Worm (Caenorhabditis elegans): ENCODE measurements around the gene C30A5.10.

Gene C30A5.10

ce11 chrIII:8172609-8173133, 37.0 kb downstream of the C30A5.10 start:
- TF ChIP-seq lin-39 (tag; optimal IDR thresholded peaks at IDR 0.05), result peak; percentile 58
- TF ChIP-seq egl-5 (tag; optimal IDR thresholded peaks at IDR 0.05), result peak; percentile 54
- no peak for TF ChIP-seq eor-1 (tag; optimal IDR thresholded peaks at IDR 0.05)

- TF ChIP-seq fos-1 (tag; optimal IDR thresholded peaks at IDR 0.05) (no peak), nhr-23 (tag; optimal IDR thresholded peaks at IDR 0.05) (no peak), elt-2 (tag; optimal IDR thresholded peaks at IDR 0.05) (no peak), nhr-25 (tag; optimal IDR thresholded peaks at IDR 0.05) (no peak), zag-1 (tag; optimal IDR thresholded peaks at IDR 0.05) (no peak), sea-2 (GFP tag; optimal IDR thresholded peaks at IDR 0.05) (no peak), nhr-43 (tag; optimal IDR thresholded peaks at IDR 0.05; ENCODE audit: poor library complexity, severe bottlenecking) (no peak), ceh-82 (tag; optimal IDR thresholded peaks at IDR 0.05) (no peak), R02D3.7 (tag; optimal IDR thresholded peaks at IDR 0.05) (no peak), egl-27 (tag; optimal IDR thresholded peaks at IDR 0.05) (no peak), elt-3 (tag; optimal IDR thresholded peaks at IDR 0.05) (no peak), pha-4 (tag; optimal IDR thresholded peaks at IDR 0.05) (no peak), eor-1 (tag; optimal IDR thresholded peaks at IDR 0.05) (no peak)
Measured at ce11 chrIII:8164771-8165170, 44.9 kb downstream of the C30A5.10 start.

- no peak for TF ChIP-seq ceh-82 (tag; optimal IDR thresholded peaks at IDR 0.05)
- no peak for TF ChIP-seq nhr-12 (tag; optimal IDR thresholded peaks at IDR 0.05)
- TF ChIP-seq nhr-237 (tag; optimal IDR thresholded peaks at IDR 0.05), result no peak
- TF ChIP-seq nhr-11 (tag; optimal IDR thresholded peaks at IDR 0.05), result no peak
- TF ChIP-seq unc-62 (GFP tag; optimal IDR thresholded peaks at IDR 0.05), result peak; percentile 20
- TF ChIP-seq nhr-77 (tag; optimal IDR thresholded peaks at IDR 0.05), result no peak
- TF ChIP-seq zag-1 (tag; optimal IDR thresholded peaks at IDR 0.05), result no peak
- no peak for TF ChIP-seq eor-1 (tag; optimal IDR thresholded peaks at IDR 0.05)
- peak; percentile 98 for TF ChIP-seq pha-4 (tag; optimal IDR thresholded peaks at IDR 0.05)
- peak; percentile 60 for TF ChIP-seq ama-1 (optimal IDR thresholded peaks at IDR 0.05)
- no peak for TF ChIP-seq elt-3 (tag; optimal IDR thresholded peaks at IDR 0.05)
- peak; percentile 3 for TF ChIP-seq egl-27 (tag; optimal IDR thresholded peaks at IDR 0.05)
- TF ChIP-seq ceh-9 (tag; optimal IDR thresholded peaks at IDR 0.05), result no peak
- TF ChIP-seq nhr-25 (tag; optimal IDR thresholded peaks at IDR 0.05), result peak; percentile 94
- TF ChIP-seq R02D3.7 (tag; optimal IDR thresholded peaks at IDR 0.05), result peak; percentile 61
- peak; percentile 96 for TF ChIP-seq lin-15B (tag; optimal IDR thresholded peaks at IDR 0.05)
- TF ChIP-seq mdl-1 (tag; optimal IDR thresholded peaks at IDR 0.05), result no peak
- no peak for TF ChIP-seq ztf-4 (tag; optimal IDR thresholded peaks at IDR 0.05)
- TF ChIP-seq sea-2 (GFP tag; optimal IDR thresholded peaks at IDR 0.05), result no peak
- peak; percentile 98 for TF ChIP-seq nfya-1 (tag; optimal IDR thresholded peaks at IDR 0.05; ENCODE audit: insufficient read depth)
- peak; percentile 52 for TF ChIP-seq pqm-1 (tag; optimal IDR thresholded peaks at IDR 0.05)
- peak; percentile 86 for TF ChIP-seq skn-1 (tag; optimal IDR thresholded peaks at IDR 0.05)
- TF ChIP-seq tbx-2 (tag; optimal IDR thresholded peaks at IDR 0.05), result no peak
- TF ChIP-seq jun-1 (tag; optimal IDR thresholded peaks at IDR 0.05), result peak; percentile 50
- no peak for TF ChIP-seq fkh-2 (tag; optimal IDR thresholded peaks at IDR 0.05)
- TF ChIP-seq fos-1 (tag; optimal IDR thresholded peaks at IDR 0.05), result no peak
- no peak for TF ChIP-seq ceh-16 (tag; optimal IDR thresholded peaks at IDR 0.05)
- TF ChIP-seq fkh-10 (GFP tag; optimal IDR thresholded peaks at IDR 0.05), result peak; percentile 64
- TF ChIP-seq snpc-4 (tag; optimal IDR thresholded peaks at IDR 0.05), result no peak
- no peak for TF ChIP-seq aly-2 (tag; optimal IDR thresholded peaks at IDR 0.05)
- peak; percentile 90 for TF ChIP-seq egl-5 (tag; optimal IDR thresholded peaks at IDR 0.05)
- peak; percentile 71 for TF ChIP-seq elt-2 (tag; optimal IDR thresholded peaks at IDR 0.05)
- no peak for TF ChIP-seq mml-1 (tag; optimal IDR thresholded peaks at IDR 0.05)
- peak; percentile 99 for TF ChIP-seq lin-39 (tag; optimal IDR thresholded peaks at IDR 0.05)
- TF ChIP-seq elt-1 (tag; optimal IDR thresholded peaks at IDR 0.05), result peak; percentile 24
- peak; percentile 72 for TF ChIP-seq nhr-43 (tag; optimal IDR thresholded peaks at IDR 0.05; ENCODE audit: poor library complexity, severe bottlenecking)
- TF ChIP-seq ZK546.5 (tag; optimal IDR thresholded peaks at IDR 0.05), result peak; percentile 81
- TF ChIP-seq nhr-76 (tag; optimal IDR thresholded peaks at IDR 0.05), result no peak
- peak; percentile 89 for TF ChIP-seq ceh-28 (tag; optimal IDR thresholded peaks at IDR 0.05)
- peak; percentile 85 for TF ChIP-seq hmg-11 (tag; optimal IDR thresholded peaks at IDR 0.05)
- peak; percentile 87 for TF ChIP-seq lsy-12 (tag; optimal IDR thresholded peaks at IDR 0.05)
- TF ChIP-seq unc-39 (tag; optimal IDR thresholded peaks at IDR 0.05), result no peak
- TF ChIP-seq daf-12 (tag; optimal IDR thresholded peaks at IDR 0.05), result no peak
- TF ChIP-seq nhr-67 (tag; optimal IDR thresholded peaks at IDR 0.05), result no peak
- no peak for TF ChIP-seq nhr-28 (tag; optimal IDR thresholded peaks at IDR 0.05)
- TF ChIP-seq nhr-23 (tag; optimal IDR thresholded peaks at IDR 0.05), result peak; percentile 91
- no peak for TF ChIP-seq ztf-11 (tag; optimal IDR thresholded peaks at IDR 0.05)
Measured at ce11 chrIII:8163788-8164423, 45.8 kb downstream of the C30A5.10 start, which contains the start of gene prp-8. Gene prp-8, plus strand, starts transcription at chrIII:8164373.
